Worm (Caenorhabditis elegans): ENCODE measurements around the gene M28.10.

ce11 chrII:10630944-10631343, 16.4 kb upstream of the M28.10 start:
- no peak for TF ChIP-seq med-1 (GFP tag; optimal IDR thresholded peaks at IDR 0.05; ENCODE audit: insufficient read depth)
- no peak for TF ChIP-seq flt-1 (GFP tag; IDR thresholded peaks at IDR 0.05)
- TF ChIP-seq T22C8.4 (GFP tag; IDR thresholded peaks at IDR 0.05), result no peak
- no peak for TF ChIP-seq ref-1 (GFP tag; conservative IDR thresholded peaks at IDR 0.05)
- no peak for TF ChIP-seq cog-1 (tag; optimal IDR thresholded peaks at IDR 0.05)
- no peak for TF ChIP-seq tab-1 (GFP tag; IDR thresholded peaks at IDR 0.05)
- no peak for TF ChIP-seq ztf-23 (GFP tag; IDR thresholded peaks at IDR 0.05)
- no peak for TF ChIP-seq klf-2 (GFP tag; conservative IDR thresholded peaks at IDR 0.05)
